Worm (Caenorhabditis elegans): ENCODE results near the gene rgs-4.

The rgs-4 gene

ce11 chrII:12668874-12669273 lies 14.3 kb downstream of the rgs-4 start:
- TF ChIP-seq ztf-23 (GFP tag; IDR thresholded peaks at IDR 0.05) (no peak), ref-1 (GFP tag; conservative IDR thresholded peaks at IDR 0.05) (no peak)

- TF ChIP-seq flt-1 (GFP tag; IDR thresholded peaks at IDR 0.05) (no peak), med-1 (GFP tag; optimal IDR thresholded peaks at IDR 0.05; ENCODE audit: insufficient read depth) (no peak), cog-1 (tag; optimal IDR thresholded peaks at IDR 0.05) (no peak), T22C8.4 (GFP tag; IDR thresholded peaks at IDR 0.05) (no peak), ref-1 (GFP tag; conservative IDR thresholded peaks at IDR 0.05) (no peak), ztf-29 (GFP tag; IDR thresholded peaks at IDR 0.05) (no peak), ztf-23 (GFP tag; IDR thresholded peaks at IDR 0.05) (no peak), tab-1 (GFP tag; IDR thresholded peaks at IDR 0.05) (no peak), klf-2 (GFP tag; conservative IDR thresholded peaks at IDR 0.05) (no peak)
Observed at ce11 chrII:12669342-12669741, 14.8 kb downstream of the rgs-4 start.

- TF ChIP-seq T22C8.4 (GFP tag; IDR thresholded peaks at IDR 0.05) (no peak), cog-1 (tag; optimal IDR thresholded peaks at IDR 0.05) (no peak), ref-1 (GFP tag; conservative IDR thresholded peaks at IDR 0.05) (no peak), tab-1 (GFP tag; IDR thresholded peaks at IDR 0.05) (no peak), med-1 (GFP tag; optimal IDR thresholded peaks at IDR 0.05; ENCODE audit: insufficient read depth) (no peak), flt-1 (GFP tag; IDR thresholded peaks at IDR 0.05) (no peak), klf-2 (GFP tag; conservative IDR thresholded peaks at IDR 0.05) (no peak), ztf-23 (GFP tag; IDR thresholded peaks at IDR 0.05) (no peak), ztf-29 (GFP tag; IDR thresholded peaks at IDR 0.05) (no peak)
Observed at ce11 chrII:12669882-12670281, 15.3 kb downstream of the rgs-4 start.

- TF ChIP-seq T22C8.4 (GFP tag; IDR thresholded peaks at IDR 0.05): peak; percentile 73
- no peak for TF ChIP-seq ztf-29 (GFP tag; IDR thresholded peaks at IDR 0.05)
- peak; percentile 24; the same call in 1 of the 2 replicates for TF ChIP-seq flt-1 (GFP tag; IDR thresholded peaks at IDR 0.05)
- no peak for TF ChIP-seq ref-1 (GFP tag; conservative IDR thresholded peaks at IDR 0.05)
Observed at ce11 chrII:12670877-12671864, 16.6 kb downstream of the rgs-4 start.

ce11 chrII:12671892-12672291 lies 17.3 kb downstream of the rgs-4 start:
- TF ChIP-seq tab-1 (GFP tag; IDR thresholded peaks at IDR 0.05): no peak
- no peak for TF ChIP-seq ztf-29 (GFP tag; IDR thresholded peaks at IDR 0.05)
- no peak for TF ChIP-seq klf-2 (GFP tag; conservative IDR thresholded peaks at IDR 0.05)
- TF ChIP-seq ztf-23 (GFP tag; IDR thresholded peaks at IDR 0.05): no peak

- TF ChIP-seq ztf-29 (GFP tag; IDR thresholded peaks at IDR 0.05) (no peak), cog-1 (tag; optimal IDR thresholded peaks at IDR 0.05) (no peak), tab-1 (GFP tag; IDR thresholded peaks at IDR 0.05) (no peak), klf-2 (GFP tag; conservative IDR thresholded peaks at IDR 0.05) (no peak)
Observed at ce11 chrII:12672512-12672911, 18.0 kb downstream of the rgs-4 start.

- TF ChIP-seq med-1 (GFP tag; optimal IDR thresholded peaks at IDR 0.05; ENCODE audit: insufficient read depth): no peak
- no peak for TF ChIP-seq ref-1 (GFP tag; conservative IDR thresholded peaks at IDR 0.05)
- no peak for TF ChIP-seq ztf-29 (GFP tag; IDR thresholded peaks at IDR 0.05)
- no peak for TF ChIP-seq ztf-23 (GFP tag; IDR thresholded peaks at IDR 0.05)
- TF ChIP-seq tab-1 (GFP tag; IDR thresholded peaks at IDR 0.05): no peak
- no peak for TF ChIP-seq T22C8.4 (GFP tag; IDR thresholded peaks at IDR 0.05)
- TF ChIP-seq klf-2 (GFP tag; conservative IDR thresholded peaks at IDR 0.05): no peak
- TF ChIP-seq cog-1 (tag; optimal IDR thresholded peaks at IDR 0.05): no peak
- no peak for TF ChIP-seq flt-1 (GFP tag; IDR thresholded peaks at IDR 0.05)
Observed at ce11 chrII:12673311-12673710, 18.8 kb downstream of the rgs-4 start.

ce11 chrII:12677710-12677974 lies 23.1 kb downstream of the rgs-4 start, which contains the start of gene Y38E10A.22:
TSS of gene Y38E10A.22 (minus strand) at chrII:12677810.
- TF ChIP-seq ref-1 (GFP tag; conservative IDR thresholded peaks at IDR 0.05) (no peak), klf-2 (GFP tag; conservative IDR thresholded peaks at IDR 0.05) (no peak), tab-1 (GFP tag; IDR thresholded peaks at IDR 0.05) (no peak), T22C8.4 (GFP tag; IDR thresholded peaks at IDR 0.05) (no peak), flt-1 (GFP tag; IDR thresholded peaks at IDR 0.05) (no peak), ztf-29 (GFP tag; IDR thresholded peaks at IDR 0.05) (no peak), med-1 (GFP tag; optimal IDR thresholded peaks at IDR 0.05; ENCODE audit: insufficient read depth) (no peak), ztf-23 (GFP tag; IDR thresholded peaks at IDR 0.05) (no peak), cog-1 (tag; optimal IDR thresholded peaks at IDR 0.05) (no peak)

- peak; percentile 14 for TF ChIP-seq cog-1 (tag; optimal IDR thresholded peaks at IDR 0.05)
- TF ChIP-seq tab-1 (GFP tag; IDR thresholded peaks at IDR 0.05): peak; percentile 74
- TF ChIP-seq ztf-23 (GFP tag; IDR thresholded peaks at IDR 0.05): 0 out of 2 replicates have a peak, but pooled peaks have one; percentile 60
- TF ChIP-seq flt-1 (GFP tag; IDR thresholded peaks at IDR 0.05): peak; percentile 82
- no peak for TF ChIP-seq med-1 (GFP tag; optimal IDR thresholded peaks at IDR 0.05; ENCODE audit: insufficient read depth)
- TF ChIP-seq ref-1 (GFP tag; conservative IDR thresholded peaks at IDR 0.05): no peak
- no peak; the same call in 1 of the 2 replicates for TF ChIP-seq ztf-29 (GFP tag; IDR thresholded peaks at IDR 0.05)
- 0 out of 2 replicates have a peak, but pooled peaks have one; percentile 55 for TF ChIP-seq klf-2 (GFP tag; conservative IDR thresholded peaks at IDR 0.05)
- peak; percentile 56; the same call in 1 of the 2 replicates for TF ChIP-seq T22C8.4 (GFP tag; IDR thresholded peaks at IDR 0.05)
Observed at ce11 chrII:12677975-12678866, 23.7 kb downstream of the rgs-4 start.
